Fruit fly (Drosophila melanogaster): ENCODE results near the gene Stt3A.
A peak's percentile ranks its signal among the peaks of the same experiment; 100 is the strongest.

Stt3A gene

dm6 chrX:21025788-21026187, 27.9 kb downstream of the Stt3A start, which contains the start of gene r-cup:
Gene r-cup, minus strand, starts transcription at chrX:21025888.
- TF ChIP-seq CG12605 (GFP tag; IDR thresholded peaks at IDR 0.05) (no peak), CG15710 (tag; optimal IDR thresholded peaks at IDR 0.05) (no peak), Snoo (tag; optimal IDR thresholded peaks at IDR 0.05) (no peak), CG14655 (GFP tag; optimal IDR thresholded peaks at IDR 0.05) (no peak), gl (tag; optimal IDR thresholded peaks at IDR 0.05) (no peak), Pif1A (GFP tag; optimal IDR thresholded peaks at IDR 0.05) (no peak)

DNA sequence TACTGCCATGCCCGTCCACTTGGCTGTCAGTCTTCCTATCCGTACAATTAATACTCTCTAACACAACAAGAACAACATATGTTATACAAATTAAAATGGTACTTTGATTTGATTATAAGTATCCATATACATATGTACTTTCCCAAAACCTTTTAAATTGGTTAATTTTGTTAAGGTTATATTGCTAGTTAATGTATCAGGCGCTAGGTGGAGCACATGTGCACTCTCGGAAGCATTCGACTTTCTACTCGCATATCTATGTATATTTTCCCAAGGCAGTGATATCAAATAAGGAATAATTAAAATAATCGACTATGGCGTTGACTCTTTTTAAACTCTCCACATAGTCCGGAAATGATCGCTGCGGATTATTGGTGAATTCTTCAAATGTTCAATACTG, 36.2 kb downstream of the Stt3A start:
- TF ChIP-seq D1 (tag; optimal IDR thresholded peaks at IDR 0.05) (no peak), CG10348 (GFP tag; IDR thresholded peaks at IDR 0.05) (no peak), rn (GFP tag; IDR thresholded peaks at IDR 0.05) (no peak), CG8159 (tag; optimal IDR thresholded peaks at IDR 0.05) (no peak), fd96Ca (GFP tag; IDR thresholded peaks at IDR 0.05) (no peak), CG8301 (tag; optimal IDR thresholded peaks at IDR 0.05) (no peak), CG14655 (GFP tag; optimal IDR thresholded peaks at IDR 0.05) (no peak), Pif1A (GFP tag; optimal IDR thresholded peaks at IDR 0.05) (no peak), CG12605 (GFP tag; IDR thresholded peaks at IDR 0.05) (no peak), CG9948 (tag; optimal IDR thresholded peaks at IDR 0.05) (no peak), Pif1B (GFP tag; optimal IDR thresholded peaks at IDR 0.05) (no peak), CG34367 (tag; optimal IDR thresholded peaks at IDR 0.05) (no peak), Snoo (tag; optimal IDR thresholded peaks at IDR 0.05) (no peak), CG17806 (tag; optimal IDR thresholded peaks at IDR 0.05) (no peak), CG15710 (tag; optimal IDR thresholded peaks at IDR 0.05) (no peak), EcR (GFP tag; optimal IDR thresholded peaks at IDR 0.05) (no peak), CG4496 (GFP tag; IDR thresholded peaks at IDR 0.05) (no peak), CG32121 (GFP tag; IDR thresholded peaks at IDR 0.05) (no peak), Ets98B (GFP tag; IDR thresholded peaks at IDR 0.05) (no peak)

dm6 chrX:21010541-21010940, 43.2 kb downstream of the Stt3A start:
- peak; percentile 12 for TF ChIP-seq CG9948 (tag; optimal IDR thresholded peaks at IDR 0.05)
- peak; percentile 54 for TF ChIP-seq CG8159 (tag; optimal IDR thresholded peaks at IDR 0.05)
- TF ChIP-seq Pif1B (GFP tag; optimal IDR thresholded peaks at IDR 0.05): no peak
- TF ChIP-seq gl (tag; optimal IDR thresholded peaks at IDR 0.05): no peak
- TF ChIP-seq CG8301 (tag; optimal IDR thresholded peaks at IDR 0.05): peak; percentile 35
- 0 out of 3 replicates have a peak, but pooled peaks have one; percentile 18 for TF ChIP-seq CG4496 (GFP tag; IDR thresholded peaks at IDR 0.05)
- peak; percentile 49 for TF ChIP-seq CG14655 (GFP tag; optimal IDR thresholded peaks at IDR 0.05)
- peak; percentile 42 for TF ChIP-seq CG15710 (tag; optimal IDR thresholded peaks at IDR 0.05)
- no peak for TF ChIP-seq CG13204 (GFP tag; optimal IDR thresholded peaks at IDR 0.05)
- peak; percentile 26 for TF ChIP-seq Pif1A (GFP tag; optimal IDR thresholded peaks at IDR 0.05)
- peak; percentile 11 for TF ChIP-seq CG34367 (tag; optimal IDR thresholded peaks at IDR 0.05)
